Worm (Caenorhabditis elegans) whole organism, L2 larva: ENCODE results near the gene H10E21.1.

Experiments
- C34F6.9 ChIP-seq: fragments of 150-350 bp; optimal IDR thresholded peaks from 2 replicates; lab custom pipeline; 2014; ENCODE audit warnings: missing biosample characterization, missing genetic modification characterization
- F13H6.1 ChIP-seq: sonication (generic microtip); optimal IDR thresholded peaks from 2 replicates; lab custom pipeline; 2016; ENCODE audit warnings: missing genetic modification characterization, missing compliant biosample characterization
- R02D3.7 ChIP-seq: fragments of 150-350 bp; optimal IDR thresholded peaks from 2 replicates; lab custom pipeline; 2014; ENCODE audit warnings: missing biosample characterization, missing genetic modification characterization
- Y55F3AM.14 ChIP-seq: fragments of 200-800 bp; sonication (Bioruptor generic); optimal IDR thresholded peaks from 2 replicates; lab custom pipeline; 2018; ENCODE audit warnings: mild to moderate bottlenecking, missing genetic modification characterization, missing compliant biosample characterization
- ZK546.5 ChIP-seq: sonication (generic microtip); optimal IDR thresholded peaks from 2 replicates; lab custom pipeline; 2017; ENCODE audit warnings: missing biosample characterization, missing genetic modification characterization
- ama-1 ChIP-seq: fragments of 150-350 bp; optimal IDR thresholded peaks from 2 replicates; lab custom pipeline; 2018; ENCODE audit warnings: inconsistent platforms
- crh-2 ChIP-seq: sonication (generic microtip); optimal IDR thresholded peaks from 2 replicates; lab custom pipeline; 2017; ENCODE audit warnings: missing biosample characterization, missing genetic modification characterization
- egl-27 ChIP-seq: sonication (generic microtip); optimal IDR thresholded peaks from 3 replicates; lab custom pipeline; 2017; ENCODE audit warnings: missing biosample characterization, missing genetic modification reagents, missing genetic modification characterization
- elt-1 ChIP-seq: fragments of 150-350 bp; optimal IDR thresholded peaks from 2 replicates; lab custom pipeline; 2014; ENCODE audit warnings: missing biosample characterization, missing genetic modification characterization
- fos-1 ChIP-seq: fragments of 150-350 bp; optimal IDR thresholded peaks from 2 replicates; lab custom pipeline; 2014; ENCODE audit warnings: missing biosample characterization, missing genetic modification characterization
- lin-11 ChIP-seq: fragments of 150-350 bp; sonication (generic microtip); optimal IDR thresholded peaks from 2 replicates; lab custom pipeline; 2014; ENCODE audit warnings: missing biosample characterization, missing genetic modification characterization, inconsistent platforms, mixed read lengths
- lin-13 ChIP-seq: fragments of 150-350 bp; optimal IDR thresholded peaks from 2 replicates; lab custom pipeline; 2014; ENCODE audit warnings: missing biosample characterization, missing genetic modification reagents, missing genetic modification characterization
- lsy-2 ChIP-seq, 2 experiments: fragments of 150-350 bp in 1 of 2; sonication (generic microtip) in 1 of 2; optimal IDR thresholded peaks; 2 replicates each; lab custom pipeline; 2014 to 2017; ENCODE audit warnings: missing biosample characterization in 2 of 2, missing genetic modification characterization in 2 of 2
- mab-5 ChIP-seq: fragments of 150-350 bp; optimal IDR thresholded peaks from 2 replicates; lab custom pipeline; 2014; ENCODE audit warnings: missing biosample characterization, missing genetic modification characterization
- mdl-1 ChIP-seq, 2 experiments: fragments of 150-350 bp in 1 of 2; sonication (generic microtip) in 1 of 2; optimal IDR thresholded peaks; 2 replicates each; lab custom pipeline; 2017; ENCODE audit warnings: missing biosample characterization in 2 of 2, missing genetic modification characterization in 2 of 2
- nhr-11 ChIP-seq: fragments of 150-350 bp; optimal IDR thresholded peaks from 2 replicates; lab custom pipeline; 2014; ENCODE audit warnings: missing biosample characterization, missing genetic modification characterization
- nhr-12 ChIP-seq: fragments of 150-350 bp; optimal IDR thresholded peaks from 2 replicates; lab custom pipeline; 2014; ENCODE audit warnings: missing biosample characterization, missing genetic modification characterization
- nhr-129 ChIP-seq: fragments of 150-350 bp; optimal IDR thresholded peaks from 2 replicates; lab custom pipeline; 2014; ENCODE audit warnings: missing biosample characterization, missing genetic modification characterization
- nhr-21 ChIP-seq: fragments of 150-350 bp; optimal IDR thresholded peaks from 2 replicates; lab custom pipeline; 2014; ENCODE audit warnings: missing biosample characterization, missing genetic modification characterization
- nhr-23 ChIP-seq: fragments of 150-350 bp; optimal IDR thresholded peaks from 2 replicates; lab custom pipeline; 2014; ENCODE audit warnings: missing biosample characterization, missing genetic modification reagents, missing genetic modification characterization
- nhr-237 ChIP-seq: fragments of 150-350 bp; optimal IDR thresholded peaks from 2 replicates; lab custom pipeline; 2014; ENCODE audit warnings: missing biosample characterization, missing genetic modification characterization
- nhr-25 ChIP-seq: fragments of 150-350 bp; sonication (generic microtip); optimal IDR thresholded peaks from 3 replicates; lab custom pipeline; 2014; ENCODE audit warnings: missing biosample characterization, missing genetic modification characterization
- nhr-6 ChIP-seq: fragments of 150-350 bp; optimal IDR thresholded peaks from 2 replicates; lab custom pipeline; 2014; ENCODE audit warnings: missing biosample characterization, missing genetic modification characterization
- nhr-77 ChIP-seq: fragments of 150-350 bp; optimal IDR thresholded peaks from 2 replicates; lab custom pipeline; 2014; ENCODE audit warnings: missing biosample characterization, missing genetic modification characterization
- peb-1 ChIP-seq: fragments of 150-350 bp; optimal IDR thresholded peaks from 2 replicates; lab custom pipeline; 2014; ENCODE audit warnings: missing biosample characterization, missing genetic modification characterization
- sem-4 ChIP-seq: fragments of 150-350 bp; optimal IDR thresholded peaks from 2 replicates; lab custom pipeline; 2014; ENCODE audit warnings: missing biosample characterization, missing genetic modification reagents, missing genetic modification characterization
- skn-1 ChIP-seq: sonication (generic microtip); optimal IDR thresholded peaks from 2 replicates; lab custom pipeline; 2017; ENCODE audit warnings: missing biosample characterization, missing genetic modification characterization
- sma-3 ChIP-seq: sonication (generic microtip); optimal IDR thresholded peaks from 2 replicates; lab custom pipeline; 2016; ENCODE audit warnings: missing genetic modification reagents, missing genetic modification characterization, missing compliant biosample characterization
- sma-9 ChIP-seq, 2 experiments: fragments of 150-350 bp in 1 of 2; sonication (generic microtip) in 1 of 2; optimal IDR thresholded peaks; 2 replicates each; lab custom pipeline; 2014 to 2016; ENCODE audit warnings: missing genetic modification characterization in 2 of 2, mild to moderate bottlenecking in 1 of 2, missing biosample characterization in 1 of 2, missing compliant biosample characterization in 1 of 2, missing genetic modification reagents in 1 of 2, moderate library complexity in 1 of 2
- snpc-4 ChIP-seq: fragments of 150-350 bp; optimal IDR thresholded peaks from 2 replicates; lab custom pipeline; 2014; ENCODE audit warnings: missing biosample characterization, missing genetic modification characterization
- unc-55 ChIP-seq: fragments of 150-350 bp; sonication (generic microtip); optimal IDR thresholded peaks from 3 replicates; lab custom pipeline; 2014; ENCODE audit warnings: missing biosample characterization, missing genetic modification reagents, missing genetic modification characterization
- unc-62 ChIP-seq: fragments of 150-350 bp; optimal IDR thresholded peaks from 2 replicates; lab custom pipeline; 2014; ENCODE audit warnings: missing biosample characterization, missing genetic modification reagents, missing genetic modification characterization
- zag-1 ChIP-seq: fragments of 150-350 bp; optimal IDR thresholded peaks from 2 replicates; lab custom pipeline; 2014; ENCODE audit warnings: missing biosample characterization, missing genetic modification characterization
- ztf-1 ChIP-seq: fragments of 200-800 bp; sonication (Bioruptor generic); conservative IDR thresholded peaks from 2 replicates; pipeline ENCODE4 v1.3.6; 2022; ENCODE audit warnings: missing genetic modification characterization, missing compliant biosample characterization
- ztf-11 ChIP-seq: sonication (generic microtip); optimal IDR thresholded peaks from 2 replicates; lab custom pipeline; 2017; ENCODE audit warnings: missing biosample characterization, missing genetic modification characterization
- ztf-4 ChIP-seq: fragments of 150-350 bp; optimal IDR thresholded peaks from 2 replicates; lab custom pipeline; 2014; ENCODE audit warnings: missing biosample characterization, missing genetic modification characterization

The H10E21.1 gene

DNA sequence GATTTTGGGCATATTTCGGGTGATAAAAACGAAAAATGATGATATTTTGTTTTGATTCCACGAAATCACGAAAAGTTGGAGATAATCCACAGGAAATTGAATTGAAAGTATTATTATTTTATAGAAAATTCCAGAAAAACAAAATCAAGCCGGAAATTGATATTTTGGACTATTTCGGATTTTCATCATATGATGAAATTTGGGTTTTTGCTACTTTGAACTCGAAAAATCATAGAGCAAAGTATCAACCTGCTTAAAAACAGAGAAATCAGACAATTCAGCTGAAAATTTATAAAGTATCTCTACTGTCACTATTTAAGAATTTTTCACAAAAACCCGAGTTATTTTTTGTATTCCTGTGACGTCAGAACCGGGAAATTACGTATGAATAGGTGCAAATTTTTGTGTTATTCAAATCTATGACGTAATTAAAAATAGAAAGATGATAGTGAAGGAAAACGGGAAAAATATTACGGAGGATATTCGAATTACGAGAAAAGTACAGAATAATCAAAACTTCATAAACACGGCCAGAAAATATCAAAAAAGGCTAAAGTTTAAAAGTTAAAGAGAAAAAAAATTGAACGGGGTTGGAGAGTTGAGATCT, 11.9 kb downstream of the H10E21.1 start:
- no peak for TF ChIP-seq sma-9 (GFP tag; optimal IDR thresholded peaks at IDR 0.05; lab: Kevin White, UChicago)
- no peak for TF ChIP-seq sma-9 (tag; optimal IDR thresholded peaks at IDR 0.05; lab: Kevin White, UChicago)
- no peak for TF ChIP-seq crh-2 (tag; lab: Kevin White, UChicago)
- TF ChIP-seq nhr-12 (tag; lab: Kevin White, UChicago) = no peak
- TF ChIP-seq elt-1 = no peak
- TF ChIP-seq ztf-11 (tag; lab: Kevin White, UChicago) = no peak
- no peak for TF ChIP-seq nhr-11 (tag; lab: Kevin White, UChicago)
- no peak for TF ChIP-seq zag-1 (tag; lab: Kevin White, UChicago)
- no peak for TF ChIP-seq peb-1 (tag; lab: Kevin White, UChicago)
- TF ChIP-seq snpc-4 (tag; lab: Kevin White, UChicago) = no peak
- TF ChIP-seq Y55F3AM.14 (GFP tag; lab: Kevin White, UChicago) = no peak
- no peak for TF ChIP-seq nhr-25 (tag; lab: Kevin White, UChicago)
- TF ChIP-seq F13H6.1 (tag; lab: Kevin White, UChicago) = no peak
- TF ChIP-seq lin-13 (GFP tag; lab: Kevin White, UChicago) = no peak
- TF ChIP-seq, all 48 proteins: peak for 0

DNA sequence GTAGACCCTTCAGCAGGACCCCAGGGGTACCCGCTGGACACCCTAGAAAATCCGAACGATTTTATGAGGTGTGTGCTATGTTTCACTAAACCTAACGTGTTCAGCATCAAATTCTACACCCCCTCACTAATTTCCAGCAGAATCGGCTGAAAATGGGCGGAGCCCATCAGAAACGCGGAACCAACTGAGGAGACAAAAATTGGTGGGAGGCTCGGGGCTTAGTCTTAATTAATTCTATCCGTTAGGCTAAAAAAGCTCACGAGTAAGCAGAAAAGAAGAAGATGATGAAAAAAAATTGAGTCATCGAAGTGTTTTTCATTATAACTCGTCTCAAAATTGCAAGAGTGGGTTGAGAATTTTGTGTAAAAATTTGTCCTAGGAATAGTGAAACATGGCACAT, 13.3 kb downstream of the H10E21.1 start:
- no peak for TF ChIP-seq zag-1 (tag; lab: Kevin White, UChicago)
- TF ChIP-seq F13H6.1 (tag; lab: Kevin White, UChicago) = no peak
- no peak for TF ChIP-seq Y55F3AM.14 (GFP tag; lab: Kevin White, UChicago)
- TF ChIP-seq ztf-1 (GFP tag; lab: Robert Waterston, UW) = no peak
- no peak for TF ChIP-seq mdl-1 (tag; optimal IDR thresholded peaks at IDR 0.05; lab: Kevin White, UChicago)
- TF ChIP-seq nhr-21 (tag; lab: Kevin White, UChicago) = no peak
- no peak for TF ChIP-seq nhr-25 (tag; lab: Kevin White, UChicago)
- TF ChIP-seq ztf-11 (tag; lab: Kevin White, UChicago) = no peak
- no peak for TF ChIP-seq C34F6.9 (tag; lab: Kevin White, UChicago)
- no peak for TF ChIP-seq peb-1 (tag; lab: Kevin White, UChicago)
- no peak for TF ChIP-seq fos-1 (tag; lab: Kevin White, UChicago)
- no peak for TF ChIP-seq lin-13 (GFP tag; lab: Kevin White, UChicago)
- no peak for TF ChIP-seq snpc-4 (tag; lab: Kevin White, UChicago)
- no peak for TF ChIP-seq nhr-129 (tag; lab: Kevin White, UChicago)
- no peak for TF ChIP-seq nhr-23 (tag; lab: Kevin White, UChicago)
- no peak for TF ChIP-seq mab-5 (tag; lab: Kevin White, UChicago)
- no peak for TF ChIP-seq ama-1
- no peak for TF ChIP-seq lin-11
- TF ChIP-seq unc-62 (GFP tag; lab: Kevin White, UChicago) = no peak
- no peak for TF ChIP-seq skn-1 (tag; lab: Kevin White, UChicago)

DNA sequence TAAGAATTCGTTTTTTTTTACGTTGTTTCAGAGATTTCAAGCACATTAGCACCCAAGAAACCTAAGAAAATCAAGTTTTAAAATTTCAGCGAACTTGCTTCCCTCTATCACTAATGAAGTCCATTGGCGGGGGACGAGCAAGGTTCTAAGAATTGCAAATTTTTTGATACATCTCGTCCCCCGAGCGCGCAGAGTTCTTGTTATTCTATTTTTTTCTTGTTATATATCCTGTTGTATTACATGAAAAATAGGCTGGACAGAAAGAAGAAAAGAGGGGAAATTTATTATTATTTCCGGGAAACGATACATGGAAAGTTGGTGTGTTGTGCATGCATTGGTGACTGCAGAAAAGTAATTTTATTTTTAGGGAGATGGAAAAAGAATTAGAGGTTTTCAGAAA, 14.1 kb downstream of the H10E21.1 start:
- TF ChIP-seq F13H6.1 (tag; lab: Kevin White, UChicago) (no peak), C34F6.9 (tag; lab: Kevin White, UChicago) (no peak), ztf-4 (tag; lab: Kevin White, UChicago) (no peak), ztf-11 (tag; lab: Kevin White, UChicago) (no peak)

DNA sequence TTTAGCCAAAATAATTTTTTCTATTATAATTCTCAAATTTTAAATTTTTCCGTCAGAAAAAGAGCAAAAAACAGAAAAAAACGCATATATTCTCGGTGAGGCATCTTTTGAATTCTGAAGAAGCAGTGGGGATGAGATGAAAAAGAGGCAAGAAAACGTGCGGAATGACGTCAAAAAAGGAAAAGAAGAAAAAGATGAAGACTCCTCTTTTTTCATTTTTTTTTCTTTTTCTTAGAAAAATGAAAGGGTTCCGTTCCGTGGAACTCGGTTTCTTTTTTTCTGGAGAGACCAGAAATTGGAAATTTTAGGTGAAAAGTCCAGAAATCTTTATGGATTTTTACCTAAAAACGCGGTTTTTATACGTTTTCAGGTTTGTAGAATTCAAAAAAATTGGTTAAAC, 14.8 kb downstream of the H10E21.1 start:
- no peak for TF ChIP-seq mab-5 (tag; lab: Kevin White, UChicago)
- TF ChIP-seq lin-13 (GFP tag; lab: Kevin White, UChicago) = no peak
- TF ChIP-seq nhr-129 (tag; lab: Kevin White, UChicago) = no peak
- TF ChIP-seq sma-9 (GFP tag; optimal IDR thresholded peaks at IDR 0.05; lab: Kevin White, UChicago) = peak; percentile 43
- no peak for TF ChIP-seq sma-9 (tag; optimal IDR thresholded peaks at IDR 0.05; lab: Kevin White, UChicago)
- peak; percentile 48 for TF ChIP-seq C34F6.9 (tag; lab: Kevin White, UChicago)
- peak; percentile 53 for TF ChIP-seq crh-2 (tag; lab: Kevin White, UChicago)
- TF ChIP-seq nhr-237 (tag; lab: Kevin White, UChicago) = no peak
- no peak for TF ChIP-seq R02D3.7 (tag; lab: Kevin White, UChicago)
- TF ChIP-seq mdl-1 (tag; optimal IDR thresholded peaks at IDR 0.05; lab: Kevin White, UChicago) = peak in 1 of 2 experiments; percentile 60
- no peak for TF ChIP-seq ZK546.5 (tag; lab: Kevin White, UChicago)
- no peak for TF ChIP-seq fos-1 (tag; lab: Kevin White, UChicago)
- no peak for TF ChIP-seq skn-1 (tag; lab: Kevin White, UChicago)
- TF ChIP-seq nhr-6 (tag; lab: Kevin White, UChicago) = peak; percentile 1
- TF ChIP-seq lsy-2 (tag; optimal IDR thresholded peaks at IDR 0.05; lab: Kevin White, UChicago) = peak in 1 of 2 experiments; percentile 65
- peak; percentile 27 for TF ChIP-seq zag-1 (tag; lab: Kevin White, UChicago)
- TF ChIP-seq Y55F3AM.14 (GFP tag; lab: Kevin White, UChicago) = peak; percentile 30
- TF ChIP-seq peb-1 (tag; lab: Kevin White, UChicago) = no peak
- TF ChIP-seq sma-3 (GFP tag; lab: Kevin White, UChicago) = no peak
- no peak for TF ChIP-seq egl-27 (tag; lab: Kevin White, UChicago)
- TF ChIP-seq lin-11 = no peak
- TF ChIP-seq elt-1 = no peak
- TF ChIP-seq unc-55 (GFP tag; lab: Kevin White, UChicago) = peak; percentile 60
- no peak for TF ChIP-seq nhr-77 (tag; lab: Kevin White, UChicago)
- no peak for TF ChIP-seq ztf-4 (tag; lab: Kevin White, UChicago)
- peak; percentile 10 for TF ChIP-seq sem-4 (tag; lab: Kevin White, UChicago)
